Worm (Caenorhabditis elegans): ENCODE measurements around the gene rev-1.

Gene rev-1

DNA sequence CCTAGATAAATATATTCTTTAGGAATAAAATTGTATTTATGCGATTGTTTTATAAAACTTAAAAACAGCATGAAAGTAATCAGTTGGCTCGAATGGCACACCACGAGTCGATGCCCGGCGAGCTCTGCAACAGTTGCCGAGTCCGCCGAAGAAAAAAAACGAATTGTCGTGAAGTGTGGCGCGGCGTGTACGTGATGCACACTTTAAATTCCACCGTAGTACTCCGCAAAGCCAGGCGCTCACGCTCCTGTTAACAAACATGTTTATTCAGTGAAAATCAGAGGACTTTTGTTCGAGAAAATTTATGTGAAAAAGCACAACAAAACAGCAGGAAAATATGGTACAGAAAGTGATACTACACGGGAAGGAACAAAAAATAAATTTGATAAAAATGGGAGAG, 29.8 kb upstream of the rev-1 start (continued):
- TF ChIP-seq egl-27 (tag; optimal IDR thresholded peaks at IDR 0.05), result no peak
- no peak for TF ChIP-seq pqm-1 (tag; optimal IDR thresholded peaks at IDR 0.05)
- TF ChIP-seq spr-1 (tag; optimal IDR thresholded peaks at IDR 0.05), result no peak
- TF ChIP-seq aha-1 (tag), result peak; percentile 84
- no peak for TF ChIP-seq Y105C5A.15 (GFP tag; IDR thresholded peaks at IDR 0.05)
- no peak for TF ChIP-seq zfp-3 (GFP tag; conservative IDR thresholded peaks at IDR 0.05)
- TF ChIP-seq zfp-2 (tag; optimal IDR thresholded peaks at IDR 0.05), result no peak
- TF ChIP-seq gei-8 (GFP tag; optimal IDR thresholded peaks at IDR 0.05), result no peak
- TF ChIP-seq mdt-29 (GFP tag; IDR thresholded peaks at IDR 0.05), result no peak
- no peak for TF ChIP-seq skn-1 (tag; optimal IDR thresholded peaks at IDR 0.05)
- TF ChIP-seq hlh-11 (tag; optimal IDR thresholded peaks at IDR 0.05), result peak; percentile 22
- no peak for TF ChIP-seq Y48G9A.11 (GFP tag; IDR thresholded peaks at IDR 0.05)
- TF ChIP-seq cey-2 (tag; optimal IDR thresholded peaks at IDR 0.05; ENCODE audit: borderline replicate concordance, insufficient read depth), result no peak
- TF ChIP-seq mxl-3 (GFP tag; optimal IDR thresholded peaks at IDR 0.05), result no peak
- TF ChIP-seq ceh-82 (tag; optimal IDR thresholded peaks at IDR 0.05), result no peak
- TF ChIP-seq nhr-102 (tag; optimal IDR thresholded peaks at IDR 0.05), result no peak
- no peak for TF ChIP-seq F26F4.8 (GFP tag; conservative IDR thresholded peaks at IDR 0.05)
- TF ChIP-seq aly-2 (tag; optimal IDR thresholded peaks at IDR 0.05), result no peak
- no peak for TF ChIP-seq spr-3 (GFP tag; optimal IDR thresholded peaks at IDR 0.05)
- TF ChIP-seq jun-1 (tag; optimal IDR thresholded peaks at IDR 0.05), result no peak

DNA sequence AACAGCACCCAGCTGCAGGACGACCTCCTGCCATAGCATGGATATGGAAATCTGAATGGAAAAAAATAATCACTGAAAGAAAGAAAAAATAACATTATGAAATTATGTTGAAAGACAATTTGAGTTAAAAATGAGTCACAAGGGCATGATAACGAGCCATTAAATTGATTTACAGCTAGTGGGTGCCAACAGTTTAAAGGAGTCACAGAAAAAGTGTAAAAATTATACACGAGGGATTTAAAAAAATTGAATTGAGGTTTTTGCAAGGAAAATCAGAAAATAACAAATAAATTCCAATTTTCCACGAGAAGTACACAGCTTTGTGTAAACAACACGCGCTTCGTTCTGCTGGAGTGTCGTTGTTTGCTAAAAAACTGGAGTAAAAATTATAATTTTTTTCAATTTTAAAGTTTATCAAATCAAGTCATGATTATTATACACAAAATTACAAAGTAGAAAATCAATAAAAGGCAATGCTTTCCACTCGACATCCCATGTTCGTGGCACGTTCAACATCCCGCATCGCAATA, 26.5 kb upstream of the rev-1 start, which contains the start of gene T01H3.3:
Gene T01H3.3 (minus strand): TSS at position 51 of the 530 bp plus-strand sequence.
- peak; percentile 21 for TF ChIP-seq nhr-6 (tag; optimal IDR thresholded peaks at IDR 0.05)
- peak; percentile 67 for TF ChIP-seq mes-2 (tag; optimal IDR thresholded peaks at IDR 0.05; ENCODE audit: poor library complexity, severe bottlenecking)
- no peak for TF ChIP-seq jun-1 (tag; optimal IDR thresholded peaks at IDR 0.05)
- TF ChIP-seq pha-4 (GFP tag; IDR thresholded peaks at IDR 0.05), result no peak
- peak; percentile 65 for TF ChIP-seq pha-4 (tag; optimal IDR thresholded peaks at IDR 0.05)
- peak; percentile 86 for TF ChIP-seq aha-1 (tag)
- TF ChIP-seq lim-7 (GFP tag; IDR thresholded peaks at IDR 0.05), result no peak
- TF ChIP-seq lsy-2 (tag; optimal IDR thresholded peaks at IDR 0.05), result peak in 1 of 2 experiments; percentile 83
- no peak for TF ChIP-seq mep-1 (tag; optimal IDR thresholded peaks at IDR 0.05)
- peak; percentile 30 for TF ChIP-seq dve-1 (tag; optimal IDR thresholded peaks at IDR 0.05; ENCODE audit: insufficient read depth)
- peak; percentile 59 for TF ChIP-seq Y48G9A.11 (GFP tag; IDR thresholded peaks at IDR 0.05)
- peak; percentile 41 for TF ChIP-seq dpl-1 (GFP tag; optimal IDR thresholded peaks at IDR 0.05)
- peak; percentile 16 for TF ChIP-seq rbr-2 (tag; optimal IDR thresholded peaks at IDR 0.05)
- TF ChIP-seq lin-39 (tag; optimal IDR thresholded peaks at IDR 0.05), result no peak
- TF ChIP-seq nhr-42 (GFP tag; IDR thresholded peaks at IDR 0.05), result no peak
- peak; percentile 30 for TF ChIP-seq hlh-30 (tag; optimal IDR thresholded peaks at IDR 0.05; ENCODE audit: insufficient read depth)
- no peak for TF ChIP-seq daf-16 (GFP tag; optimal IDR thresholded peaks at IDR 0.05)
- peak; percentile 16 for TF ChIP-seq daf-16 (tag; optimal IDR thresholded peaks at IDR 0.05)
- TF ChIP-seq hlh-11 (tag; optimal IDR thresholded peaks at IDR 0.05), result no peak
- no peak for TF ChIP-seq vab-7 (GFP tag; IDR thresholded peaks at IDR 0.05)
- TF ChIP-seq ceh-82 (tag; optimal IDR thresholded peaks at IDR 0.05), result no peak
- peak; percentile 20; the same call in 1 of the 2 replicates for TF ChIP-seq lin-38 (GFP tag; IDR thresholded peaks at IDR 0.05)
- TF ChIP-seq daf-19 (GFP tag; conservative IDR thresholded peaks at IDR 0.05), result no peak
- TF ChIP-seq T20F7.1 (GFP tag; optimal IDR thresholded peaks at IDR 0.05), result peak; percentile 96
- TF ChIP-seq mxl-3 (GFP tag; optimal IDR thresholded peaks at IDR 0.05), result no peak

All from whole organism, L4 larva.